Worm (Caenorhabditis elegans) whole organism, L4/young adult: ENCODE measurements around the gene zer-1.

Experiments used
- W03F9.2 ChIP-seq: fragments of 150-350 bp; optimal IDR thresholded peaks from 2 replicates; lab custom pipeline; 2014; ENCODE audit warnings: missing biosample characterization, missing genetic modification characterization
- dao-5 ChIP-seq: sonication (generic microtip); optimal IDR thresholded peaks from 2 replicates; lab custom pipeline; 2016; ENCODE audit warnings: missing genotype, missing genetic modification characterization, moderate library complexity, missing compliant biosample characterization
- him-1 ChIP-seq: sonication (generic microtip); optimal IDR thresholded peaks from 2 replicates; lab custom pipeline; 2016; ENCODE audit warnings: missing genotype, missing genetic modification reagents, missing genetic modification characterization, missing compliant biosample characterization

ce11 chrIII:909540-909939 is 22.9 kb upstream of the zer-1 start, which contains the start of gene crls-1:
- TF ChIP-seq him-1 (tag; lab: Kevin White, UChicago) (no peak), W03F9.2 (no peak), dao-5 (no peak)
